Fruit fly (Drosophila melanogaster) S2 (cell line): ENCODE data around the gene eco.

Source experiments
- CG8478 ChIP-seq: fragments of >200 bp; optimal IDR thresholded peaks from 2 replicates; lab custom pipeline; 2018
- CTCF ChIP-seq, 2 experiments: fragments of >200 bp; optimal IDR thresholded peaks; 2 replicates each; lab custom pipeline; 2018

DNA sequence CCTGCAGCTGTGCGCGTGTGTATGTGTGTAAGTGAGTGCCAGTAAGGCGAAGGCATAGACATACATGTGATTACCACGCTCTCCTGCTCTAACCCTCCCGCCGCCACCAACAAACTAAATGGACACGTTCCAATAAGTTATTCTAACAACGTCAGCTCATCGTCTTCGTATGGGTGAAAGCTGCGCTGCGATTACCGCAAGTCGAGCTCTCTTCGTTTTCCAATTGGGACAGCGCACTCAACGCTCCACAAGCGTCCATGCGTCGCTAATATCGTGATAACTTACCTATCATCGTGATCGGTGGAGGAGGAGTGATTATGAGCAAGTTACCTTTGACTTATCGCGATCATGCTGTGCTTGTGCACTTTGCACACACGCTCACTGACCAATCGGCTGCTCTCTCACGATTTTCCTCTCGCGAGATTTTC lies 22.0 kb upstream of the eco start:
- TF ChIP-seq CTCF (optimal IDR thresholded peaks at IDR 0.05; lab: Kevin White, UChicago) (no peak), CG8478 (lab: Kevin White, UChicago) (no peak)
